Worm (Caenorhabditis elegans) whole organism, early embryonic: ENCODE results near the gene pxmp-4.

Source experiments
- ama-1 ChIP-seq: fragments of 150-350 bp; optimal IDR thresholded peaks from 2 replicates; lab custom pipeline; 2014
- flt-1 ChIP-seq: fragments of 200-800 bp; sonication (Bioruptor generic); IDR thresholded peaks from 2 replicates; pipeline ENCODE4 v1.3.6; 2022; ENCODE audit warnings: missing genetic modification characterization, missing compliant biosample characterization
- hmbx-1 ChIP-seq: sonication (generic microtip); optimal IDR thresholded peaks from 2 replicates; lab custom pipeline; 2016; ENCODE audit warnings: mild to moderate bottlenecking, missing genetic modification characterization, missing compliant biosample characterization
- hnd-1 ChIP-seq: sonication (generic microtip); optimal IDR thresholded peaks from 2 replicates; lab custom pipeline; 2016; ENCODE audit warnings: missing genetic modification characterization, missing compliant biosample characterization
- pes-1 ChIP-seq: fragments of 200-800 bp; sonication (Bioruptor generic); IDR thresholded peaks from 2 replicates; pipeline ENCODE4 v1.3.6; 2022; ENCODE audit warnings: missing genetic modification reagents, missing genetic modification characterization, missing compliant biosample characterization
- sea-1 ChIP-seq: fragments of 200-800 bp; sonication (Bioruptor generic); conservative IDR thresholded peaks from 2 replicates; pipeline ENCODE4 v1.3.6; 2022; ENCODE audit warnings: missing genetic modification characterization, missing compliant biosample characterization
- tbx-11 ChIP-seq: fragments of 200-800 bp; sonication (Bioruptor generic); IDR thresholded peaks from 2 replicates; pipeline ENCODE4 v1.3.6; 2022; ENCODE audit warnings: missing genetic modification characterization, missing compliant biosample characterization
- tbx-37 ChIP-seq: fragments of 200-800 bp; sonication (Bioruptor generic); conservative IDR thresholded peaks from 2 replicates; pipeline ENCODE4 v1.3.6; 2022; ENCODE audit warnings: missing genetic modification reagents, missing genetic modification characterization, missing compliant biosample characterization

- TF ChIP-seq tbx-37 (no peak), ama-1 (lab: Kevin White, UChicago) (no peak), flt-1 (GFP tag; lab: Robert Waterston, UW) (no peak), sea-1 (no peak), tbx-11 (no peak), hnd-1 (tag; lab: Kevin White, UChicago) (no peak), pes-1 (no peak), hmbx-1 (tag; lab: Kevin White, UChicago) (no peak)
Measured at ce11 chrIV:309526-309925, 27.5 kb downstream of the pxmp-4 start.
